Fruit fly (Drosophila melanogaster) whole organism, pupa: ENCODE results near the gene CG10254.

Experiments used
- CG12605 ChIP-seq: fragments of 200-800 bp; sonication (Bioruptor generic); IDR thresholded peaks from 2 replicates; pipeline ENCODE4 v1.3.6; 2022; ENCODE audit warnings: missing biosample characterization, missing genetic modification characterization
- CG17806 ChIP-seq: fragments of 200-800 bp; sonication (Bioruptor generic); optimal IDR thresholded peaks from 2 replicates; lab custom pipeline; 2018; ENCODE audit warnings: missing biosample characterization, mild to moderate bottlenecking, missing genetic modification characterization, moderate library complexity
- CG34367 ChIP-seq: fragments of 200-800 bp; sonication (Bioruptor generic); optimal IDR thresholded peaks from 2 replicates; lab custom pipeline; 2018; ENCODE audit warnings: missing biosample characterization, mild to moderate bottlenecking, missing genetic modification characterization
- CG8301 ChIP-seq: fragments of 200-800 bp; sonication (Bioruptor generic); optimal IDR thresholded peaks from 2 replicates; lab custom pipeline; 2018; ENCODE audit warnings: missing biosample characterization, mild to moderate bottlenecking, missing genetic modification characterization
- Ets98B ChIP-seq: fragments of 200-800 bp; sonication (Bioruptor generic); IDR thresholded peaks from 2 replicates; pipeline ENCODE4 v1.3.6; 2022; ENCODE audit warnings: missing biosample characterization, missing genetic modification characterization
- Pif1A ChIP-seq: fragments of 200-800 bp; sonication (Bioruptor generic); optimal IDR thresholded peaks from 3 replicates; lab custom pipeline; 2016; ENCODE audit warnings: missing biosample characterization, missing genetic modification characterization

DNA sequence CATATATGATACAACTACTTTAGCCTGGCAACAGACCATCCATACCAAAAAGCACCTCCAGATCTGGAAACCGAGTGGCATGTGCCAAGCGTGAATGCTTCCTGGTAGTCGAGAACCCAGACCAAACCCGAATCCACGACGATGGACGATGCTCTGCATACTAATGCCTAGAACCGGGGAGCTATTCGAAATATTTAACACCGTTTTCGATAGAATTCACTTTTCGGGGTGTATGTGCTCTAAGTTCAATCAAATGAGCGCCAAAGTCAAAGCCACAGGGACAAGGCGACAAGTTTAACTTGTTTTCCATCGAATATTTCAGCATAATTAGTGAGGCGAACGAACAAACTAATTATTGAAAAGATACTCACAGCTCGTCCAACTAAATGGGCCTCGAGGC is 32.0 kb downstream of the CG10254 start:
- TF ChIP-seq Pif1A (GFP tag; lab: Kevin White, UChicago), result no peak
- TF ChIP-seq CG12605 (GFP tag; lab: Robert Waterston, UW), result no peak
- TF ChIP-seq CG8301 (tag; lab: Kevin White, UChicago), result no peak
- no peak for TF ChIP-seq CG34367
- TF ChIP-seq CG17806 (tag; lab: Kevin White, UChicago), result no peak
- TF ChIP-seq Ets98B (GFP tag; lab: Robert Waterston, UW), result no peak
